Worm (Caenorhabditis elegans): ENCODE data around the gene immt-2.

The immt-2 gene

ce11 chrV:16744783-16745182 lies 44.3 kb upstream of the immt-2 start (continued):
- TF ChIP-seq madf-10 (tag; optimal IDR thresholded peaks at IDR 0.05), result no peak
- TF ChIP-seq attf-5 (GFP tag; optimal IDR thresholded peaks at IDR 0.05), result no peak
- TF ChIP-seq Y79H2A.3 (GFP tag; conservative IDR thresholded peaks at IDR 0.05), result peak; percentile 95
- TF ChIP-seq fkh-3 (tag; optimal IDR thresholded peaks at IDR 0.05), result no peak
- no peak for TF ChIP-seq ztf-22 (GFP tag; optimal IDR thresholded peaks at IDR 0.05)
- no peak for TF ChIP-seq egl-18 (GFP tag; IDR thresholded peaks at IDR 0.05)
- 0 out of 2 replicates have a peak, but pooled peaks have one; percentile 43 for TF ChIP-seq aptf-3 (GFP tag; IDR thresholded peaks at IDR 0.05)
- no peak for TF ChIP-seq snpc-1.1 (tag; optimal IDR thresholded peaks at IDR 0.05; ENCODE audit: insufficient read depth)
- TF ChIP-seq dox-1 (GFP tag; IDR thresholded peaks at IDR 0.05), result no peak
- TF ChIP-seq ama-1 (optimal IDR thresholded peaks at IDR 0.05), result no peak
- no peak for TF ChIP-seq ama-1 (GFP tag; optimal IDR thresholded peaks at IDR 0.05)
- TF ChIP-seq nfya-2 (GFP tag; IDR thresholded peaks at IDR 0.05), result no peak
- TF ChIP-seq Y53F4B.3 (GFP tag; IDR thresholded peaks at IDR 0.05), result no peak
- TF ChIP-seq pbrm-1 (GFP tag; IDR thresholded peaks at IDR 0.05), result peak; percentile 57
- TF ChIP-seq rpc-1 (optimal IDR thresholded peaks at IDR 0.05), result no peak
- no peak for TF ChIP-seq rpc-1 (tag; optimal IDR thresholded peaks at IDR 0.05)
- no peak for TF ChIP-seq chd-7 (tag; optimal IDR thresholded peaks at IDR 0.05)
- peak; percentile 48 for TF ChIP-seq die-1 (tag; optimal IDR thresholded peaks at IDR 0.05)
- peak; percentile 68; the same call in 1 of the 2 replicates for TF ChIP-seq rcor-1 (GFP tag; IDR thresholded peaks at IDR 0.05)
- TF ChIP-seq nhr-80 (tag; optimal IDR thresholded peaks at IDR 0.05), result no peak
- TF ChIP-seq B0336.3 (GFP tag; IDR thresholded peaks at IDR 0.05), result peak; percentile 89
- TF ChIP-seq nfya-1 (tag; optimal IDR thresholded peaks at IDR 0.05; ENCODE audit: borderline replicate concordance, insufficient read depth), result no peak
- peak; percentile 36 for TF ChIP-seq hmg-1.2 (GFP tag; IDR thresholded peaks at IDR 0.05)
- no peak for TF ChIP-seq mxl-1 (tag; optimal IDR thresholded peaks at IDR 0.05)
- TF ChIP-seq nhr-179 (tag; optimal IDR thresholded peaks at IDR 0.05), result no peak
- TF ChIP-seq xnd-1 (tag; optimal IDR thresholded peaks at IDR 0.05), result peak; percentile 61
- no peak for TF ChIP-seq T07F8.4 (tag; optimal IDR thresholded peaks at IDR 0.05)
- no peak for TF ChIP-seq gei-17 (GFP tag; optimal IDR thresholded peaks at IDR 0.05)
- TF ChIP-seq egrh-3 (GFP tag; IDR thresholded peaks at IDR 0.05), result no peak
- peak; percentile 48 for TF ChIP-seq tlf-1 (GFP tag; optimal IDR thresholded peaks at IDR 0.05)
- no peak for TF ChIP-seq bed-2 (GFP tag; IDR thresholded peaks at IDR 0.05)
- TF ChIP-seq ets-4 (GFP tag; optimal IDR thresholded peaks at IDR 0.05), result no peak
- 0 out of 2 replicates have a peak, but pooled peaks have one; percentile 53 for TF ChIP-seq Y56A3A.18 (GFP tag; IDR thresholded peaks at IDR 0.05)
- TF ChIP-seq hsf-1 (GFP tag; IDR thresholded peaks at IDR 0.05), result peak; percentile 72
- no peak for TF ChIP-seq sdz-38 (tag; optimal IDR thresholded peaks at IDR 0.05)
- TF ChIP-seq ceh-40 (GFP tag; IDR thresholded peaks at IDR 0.05), result no peak
- TF ChIP-seq F57C9.4 (tag; optimal IDR thresholded peaks at IDR 0.05), result no peak
- TF ChIP-seq lin-26 (GFP tag; IDR thresholded peaks at IDR 0.05), result peak; percentile 66
- no peak for TF ChIP-seq aptf-2 (GFP tag; conservative IDR thresholded peaks at IDR 0.05)
- TF ChIP-seq B0035.1 (tag; optimal IDR thresholded peaks at IDR 0.05), result no peak
- no peak for TF ChIP-seq sptf-2 (GFP tag; optimal IDR thresholded peaks at IDR 0.05)
- no peak for TF ChIP-seq T26A5.8 (tag; optimal IDR thresholded peaks at IDR 0.05)
- TF ChIP-seq hrde-1 (tag; optimal IDR thresholded peaks at IDR 0.05; ENCODE audit: borderline replicate concordance), result peak; percentile 74
- TF ChIP-seq snpc-1.3 (tag; optimal IDR thresholded peaks at IDR 0.05; ENCODE audit: insufficient read depth), result no peak
- TF ChIP-seq C17E4.6 (GFP tag; IDR thresholded peaks at IDR 0.05), result peak; percentile 63; the same call in 1 of the 2 replicates
- TF ChIP-seq F10E7.11 (tag; optimal IDR thresholded peaks at IDR 0.05), result peak; percentile 3
- peak; percentile 62; the same call in 1 of the 2 replicates for TF ChIP-seq ekl-4 (GFP tag; IDR thresholded peaks at IDR 0.05)
- TF ChIP-seq snpc-3.4 (tag; optimal IDR thresholded peaks at IDR 0.05), result no peak
- no peak for TF ChIP-seq lag-1 (GFP tag; IDR thresholded peaks at IDR 0.05)
- peak; percentile 80 for TF ChIP-seq D2030.7 (GFP tag; IDR thresholded peaks at IDR 0.05)
